Fruit fly (Drosophila melanogaster) whole organism, adult: Measurements from ENCODE around the gene IFT57.

Source experiments
- CG11617 ChIP-seq: fragments of 200-800 bp; sonication (Bioruptor generic); optimal IDR thresholded peaks from 2 replicates; lab custom pipeline; 2017; ENCODE audit warnings: mild to moderate bottlenecking, missing biosample characterization, missing genetic modification reagents, missing genetic modification characterization
- CG14711 ChIP-seq: fragments of 200-800 bp; sonication (Bioruptor generic); optimal IDR thresholded peaks from 2 replicates; lab custom pipeline; 2018; ENCODE audit warnings: missing biosample characterization, mild to moderate bottlenecking, missing genetic modification characterization, moderate library complexity
- CG33017 ChIP-seq: fragments of 200-800 bp; sonication (Bioruptor generic); optimal IDR thresholded peaks from 2 replicates; lab custom pipeline; 2018; ENCODE audit warnings: missing biosample characterization, mild to moderate bottlenecking, missing genetic modification characterization, moderate library complexity
- Clk ChIP-seq: fragments of 200-800 bp; sonication (Bioruptor generic); optimal IDR thresholded peaks from 2 replicates; lab custom pipeline; 2017; ENCODE audit warnings: missing biosample characterization, missing genetic modification characterization
- Crg-1 ChIP-seq: fragments of 200-800 bp; sonication (Bioruptor generic); optimal IDR thresholded peaks from 2 replicates; lab custom pipeline; 2016; ENCODE audit warnings: missing biosample characterization, missing genetic modification characterization
- Hr96 ChIP-seq: fragments of 200-800 bp; sonication (Bioruptor generic); optimal IDR thresholded peaks from 2 replicates; lab custom pipeline; 2016; ENCODE audit warnings: missing biosample characterization, missing genetic modification characterization
- Mnt ChIP-seq: fragments of 200-800 bp; sonication (Bioruptor generic); optimal IDR thresholded peaks from 2 replicates; lab custom pipeline; 2016; ENCODE audit warnings: missing biosample characterization, mild to moderate bottlenecking, missing genetic modification characterization
- cic ChIP-seq: fragments of 200-800 bp; sonication (Bioruptor generic); optimal IDR thresholded peaks from 2 replicates; lab custom pipeline; 2017; ENCODE audit warnings: missing biosample characterization, mild to moderate bottlenecking, missing genetic modification characterization, moderate library complexity
- cnc ChIP-seq, 2 experiments: fragments of >200 bp; optimal IDR thresholded peaks; 2 replicates each; lab custom pipeline; 2017
- kay ChIP-seq: fragments of 200-800 bp; sonication (Bioruptor generic); peaks from one replicate; lab custom pipeline; 2016; ENCODE audit warnings: missing biosample characterization, missing genetic modification characterization, borderline replicate concordance
- tj ChIP-seq: fragments of 200-800 bp; sonication (Bioruptor generic); optimal IDR thresholded peaks from 3 replicates; lab custom pipeline; 2017; ENCODE audit warnings: missing biosample characterization, mild to moderate bottlenecking, missing genetic modification characterization, moderate library complexity

DNA sequence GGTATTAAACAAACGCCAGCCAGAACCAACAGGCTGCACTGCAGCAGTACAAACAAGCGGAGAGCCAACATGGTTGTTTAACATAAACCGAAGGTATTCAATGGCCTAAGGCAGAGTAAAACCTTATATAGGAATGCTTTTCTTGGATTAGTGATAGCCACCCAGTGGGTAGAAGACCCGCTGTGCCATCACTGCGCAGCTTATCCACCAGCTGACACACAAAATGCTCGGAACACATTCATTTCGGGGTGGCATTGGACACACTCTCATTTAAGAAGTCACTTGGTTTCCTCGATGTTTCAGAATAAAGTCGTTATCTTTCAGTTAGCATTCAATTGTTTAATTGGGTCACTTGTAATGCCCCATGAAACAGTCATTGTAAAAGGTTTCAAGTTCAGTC, 20.6 kb upstream of the IFT57 start, which contains the start of gene CG31954:
- TF ChIP-seq Clk (GFP tag; lab: Kevin White, UChicago): no peak
- TF ChIP-seq cnc (optimal IDR thresholded peaks at IDR 0.05; lab: Kevin White, UChicago): no peak
- TF ChIP-seq CG11617 (GFP tag; lab: Kevin White, UChicago): no peak
- TF ChIP-seq Mnt: no peak
- no peak for TF ChIP-seq tj
- TF ChIP-seq CG14711 (tag; lab: Kevin White, UChicago): no peak
- no peak for TF ChIP-seq Hr96 (GFP tag; lab: Kevin White, UChicago)
- no peak for TF ChIP-seq cic (GFP tag; lab: Kevin White, UChicago)
- no peak for TF ChIP-seq Crg-1 (GFP tag; lab: Kevin White, UChicago)
- TF ChIP-seq CG33017 (tag; lab: Kevin White, UChicago): no peak
- no peak for TF ChIP-seq kay
